Worm (Caenorhabditis elegans) whole organism, L2 larva: Measurements from ENCODE around the gene popl-1.

Experiments used
- R02D3.7 ChIP-seq: fragments of 150-350 bp; optimal IDR thresholded peaks from 2 replicates; lab custom pipeline; 2014; ENCODE audit warnings: missing biosample characterization, missing genetic modification characterization
- ZK546.5 ChIP-seq: sonication (generic microtip); optimal IDR thresholded peaks from 2 replicates; lab custom pipeline; 2017; ENCODE audit warnings: missing biosample characterization, missing genetic modification characterization
- alr-1 ChIP-seq: fragments of 150-350 bp; optimal IDR thresholded peaks from 2 replicates; lab custom pipeline; 2014; ENCODE audit warnings: missing biosample characterization, missing genetic modification characterization
- blmp-1 ChIP-seq: sonication (generic microtip); optimal IDR thresholded peaks from 2 replicates; lab custom pipeline; 2017; ENCODE audit warnings: missing genetic modification characterization, mild to moderate bottlenecking, missing compliant biosample characterization, antibody characterized with exemption, moderate library complexity; ENCODE audit not compliant: insufficient read depth
- ceh-82 ChIP-seq: fragments of 150-350 bp; optimal IDR thresholded peaks from 2 replicates; lab custom pipeline; 2014; ENCODE audit warnings: missing biosample characterization, missing genetic modification characterization
- snpc-4 ChIP-seq: fragments of 150-350 bp; optimal IDR thresholded peaks from 2 replicates; lab custom pipeline; 2014; ENCODE audit warnings: missing biosample characterization, missing genetic modification characterization

ce11 chrIII:6471451-6471850, 40.7 kb upstream of the popl-1 start, which contains the start of gene wht-6:
- TF ChIP-seq blmp-1 (no peak), ZK546.5 (tag; lab: Kevin White, UChicago) (no peak), R02D3.7 (tag; lab: Kevin White, UChicago) (no peak), ceh-82 (tag; lab: Kevin White, UChicago) (no peak), snpc-4 (no peak), alr-1 (tag; lab: Kevin White, UChicago) (no peak)
